Worm (Caenorhabditis elegans) whole organism, L2 larva: ENCODE measurements around the gene idpp-5.

ENCODE experiments used
- C34F6.9 ChIP-seq: fragments of 150-350 bp; optimal IDR thresholded peaks from 2 replicates; lab custom pipeline; 2014; ENCODE audit warnings: missing biosample characterization, missing genetic modification characterization
- Y55F3AM.14 ChIP-seq: fragments of 200-800 bp; sonication (Bioruptor generic); optimal IDR thresholded peaks from 2 replicates; lab custom pipeline; 2018; ENCODE audit warnings: mild to moderate bottlenecking, missing genetic modification characterization, missing compliant biosample characterization
- ama-1 ChIP-seq: fragments of 150-350 bp; optimal IDR thresholded peaks from 2 replicates; lab custom pipeline; 2018; ENCODE audit warnings: inconsistent platforms
- ceh-16 ChIP-seq: fragments of 150-350 bp; optimal IDR thresholded peaks from 2 replicates; lab custom pipeline; 2014; ENCODE audit warnings: missing biosample characterization, missing genetic modification characterization
- nhr-237 ChIP-seq: fragments of 150-350 bp; optimal IDR thresholded peaks from 2 replicates; lab custom pipeline; 2014; ENCODE audit warnings: missing biosample characterization, missing genetic modification characterization
- nhr-77 ChIP-seq: fragments of 150-350 bp; optimal IDR thresholded peaks from 2 replicates; lab custom pipeline; 2014; ENCODE audit warnings: missing biosample characterization, missing genetic modification characterization
- peb-1 ChIP-seq: fragments of 150-350 bp; optimal IDR thresholded peaks from 2 replicates; lab custom pipeline; 2014; ENCODE audit warnings: missing biosample characterization, missing genetic modification characterization
- skn-1 ChIP-seq: sonication (generic microtip); optimal IDR thresholded peaks from 2 replicates; lab custom pipeline; 2017; ENCODE audit warnings: missing biosample characterization, missing genetic modification characterization
- ztf-1 ChIP-seq: fragments of 200-800 bp; sonication (Bioruptor generic); conservative IDR thresholded peaks from 2 replicates; pipeline ENCODE4 v1.3.6; 2022; ENCODE audit warnings: missing genetic modification characterization, missing compliant biosample characterization

ce11 chrX:3751370-3751769 is 41.2 kb downstream of the idpp-5 start:
- TF ChIP-seq nhr-77: no peak
- TF ChIP-seq ceh-16 (tag; lab: Kevin White, UChicago): no peak
- no peak for TF ChIP-seq skn-1 (tag; lab: Kevin White, UChicago)
- TF ChIP-seq ama-1 (lab: Kevin White, UChicago): no peak
- TF ChIP-seq nhr-237 (tag; lab: Kevin White, UChicago): no peak
- TF ChIP-seq ztf-1 (GFP tag; lab: Robert Waterston, UW): no peak
- TF ChIP-seq C34F6.9: no peak
- no peak for TF ChIP-seq Y55F3AM.14
- no peak for TF ChIP-seq peb-1 (tag; lab: Kevin White, UChicago)
